Fruit fly (Drosophila melanogaster) whole organism, embryonic: Measurements from ENCODE around the gene Nepl18.

ENCODE experiments used
- Awh ChIP-seq: fragments of 200-800 bp; sonication (Bioruptor generic); IDR thresholded peaks from 2 replicates; pipeline ENCODE4, ENCODE4 v1.3.6; 2022; ENCODE audit warnings: missing biosample characterization, missing genetic modification characterization
- CG10543 ChIP-seq: fragments of 200-800 bp; sonication (Bioruptor generic); optimal IDR thresholded peaks from 3 replicates; lab custom pipeline; 2017; ENCODE audit warnings: missing biosample characterization, mild to moderate bottlenecking, missing genetic modification characterization, moderate library complexity
- CG12769 ChIP-seq: fragments of 200-800 bp; sonication (Bioruptor generic); optimal IDR thresholded peaks from 2 replicates; lab custom pipeline; 2019; ENCODE audit warnings: missing biosample characterization, mild to moderate bottlenecking, missing genetic modification characterization, moderate library complexity
- CG14965 ChIP-seq: fragments of 200-800 bp; sonication (Bioruptor generic); optimal IDR thresholded peaks from 2 replicates; lab custom pipeline; 2016; ENCODE audit warnings: missing biosample characterization, missing genetic modification characterization, borderline replicate concordance
- CG15011 ChIP-seq: fragments of 200-800 bp; sonication (Bioruptor generic); optimal IDR thresholded peaks from 3 replicates; lab custom pipeline; 2018; ENCODE audit warnings: missing biosample characterization, mild to moderate bottlenecking, missing genetic modification characterization
- CG1832 ChIP-seq: fragments of 200-800 bp; sonication (Bioruptor generic); optimal IDR thresholded peaks from 2 replicates; lab custom pipeline; 2017; ENCODE audit warnings: missing biosample characterization, mild to moderate bottlenecking, missing genetic modification characterization, inconsistent platforms
- CG2875 ChIP-seq: fragments of 200-800 bp; sonication (Bioruptor generic); optimal IDR thresholded peaks from 2 replicates; lab custom pipeline; 2017; ENCODE audit warnings: missing biosample characterization, mild to moderate bottlenecking, missing genetic modification characterization, missing genetic modification reagents
- CG3065 ChIP-seq: fragments of 200-800 bp; sonication (Bioruptor generic); optimal IDR thresholded peaks from 2 replicates; lab custom pipeline; 2016; ENCODE audit warnings: missing biosample characterization, missing genetic modification characterization
- CG31365 ChIP-seq: fragments of 200-800 bp; sonication (Bioruptor generic); optimal IDR thresholded peaks from 2 replicates; lab custom pipeline; 2018; ENCODE audit warnings: missing biosample characterization, mild to moderate bottlenecking, missing genetic modification characterization
- CG4730 ChIP-seq: fragments of 200-800 bp; sonication (Bioruptor generic); IDR thresholded peaks from 2 replicates; pipeline ENCODE4 v1.3.6; 2022; ENCODE audit warnings: missing biosample characterization, missing genetic modification characterization
- Camta ChIP-seq: fragments of 200-800 bp; sonication (Bioruptor generic); optimal IDR thresholded peaks from 2 replicates; lab custom pipeline; 2016; ENCODE audit warnings: missing biosample characterization, missing genetic modification characterization
- Doc3 ChIP-seq: fragments of 200-800 bp; sonication (Bioruptor generic); IDR thresholded peaks from 3 replicates; pipeline ENCODE4 v1.3.6; 2022; ENCODE audit warnings: missing biosample characterization, missing genetic modification characterization; ENCODE audit not compliant: partially characterized antibody
- Ets65A ChIP-seq: fragments of 200-800 bp; sonication (Bioruptor generic); peaks from one replicate; lab custom pipeline; 2016; ENCODE audit warnings: missing biosample characterization, missing genetic modification characterization
- Med ChIP-seq: fragments of 200-800 bp; sonication (Bioruptor generic); peaks from one replicate; lab custom pipeline; 2016; ENCODE audit warnings: missing biosample characterization, missing genetic modification characterization, mild to moderate bottlenecking, inconsistent platforms, moderate library complexity
- Mes4 ChIP-seq: fragments of 200-800 bp; sonication (Bioruptor generic); optimal IDR thresholded peaks from 2 replicates; lab custom pipeline; 2016; ENCODE audit warnings: missing biosample characterization, missing genetic modification characterization
- Nf-YB ChIP-seq: fragments of 200-800 bp; sonication (Bioruptor generic); optimal IDR thresholded peaks from 3 replicates; lab custom pipeline; 2019; ENCODE audit warnings: missing biosample characterization, mild to moderate bottlenecking, missing genetic modification characterization, moderate library complexity
- Nf-YC ChIP-seq: fragments of 200-800 bp; optimal IDR thresholded peaks from 3 replicates; lab custom pipeline; 2019; ENCODE audit warnings: missing biosample characterization, mild to moderate bottlenecking, missing genetic modification characterization, moderate library complexity
- Rfx ChIP-seq: fragments of 200-800 bp; sonication (Bioruptor generic); IDR thresholded peaks from 2 replicates; pipeline ENCODE4 v1.3.6; 2022; ENCODE audit warnings: missing biosample characterization, missing genetic modification characterization
- Six4 ChIP-seq: fragments of 200-800 bp; sonication (Bioruptor generic); optimal IDR thresholded peaks from 2 replicates; lab custom pipeline; 2016; ENCODE audit warnings: missing biosample characterization, missing genetic modification characterization
- Taf1 ChIP-seq: fragments of 200-800 bp; sonication (Bioruptor generic); IDR thresholded peaks from 2 replicates; pipeline ENCODE4 v1.3.6; 2022; ENCODE audit warnings: missing biosample characterization, missing genetic modification characterization
- Tbp ChIP-seq: fragments of >200 bp; optimal IDR thresholded peaks from 2 replicates; lab custom pipeline; 2018; ENCODE audit warnings: missing biosample characterization, missing genetic modification characterization
- bbx ChIP-seq: fragments of 200-800 bp; sonication (Bioruptor generic); IDR thresholded peaks from 2 replicates; pipeline ENCODE4 v1.3.6; 2022; ENCODE audit warnings: missing biosample characterization, missing genetic modification characterization; ENCODE audit not compliant: partially characterized antibody
- chn ChIP-seq: fragments of 200-800 bp; sonication (Bioruptor generic); optimal IDR thresholded peaks from 2 replicates; lab custom pipeline; 2016; ENCODE audit warnings: missing biosample characterization, missing genetic modification characterization
- cwo ChIP-seq: fragments of 200-800 bp; sonication (Bioruptor generic); optimal IDR thresholded peaks from 3 replicates; lab custom pipeline; 2017; ENCODE audit warnings: missing biosample characterization, missing genetic modification characterization, mild to moderate bottlenecking, moderate library complexity, missing genetic modification reagents
- dimm ChIP-seq: fragments of 200-800 bp; sonication (Bioruptor generic); IDR thresholded peaks from 2 replicates; pipeline ENCODE4 v1.3.6; 2022; ENCODE audit warnings: missing biosample characterization, missing genetic modification characterization
- ken ChIP-seq: fragments of 200-800 bp; sonication (Bioruptor generic); IDR thresholded peaks from 3 replicates; pipeline ENCODE4 v1.3.6; 2022; ENCODE audit warnings: missing biosample characterization, missing genetic modification characterization
- nom ChIP-seq: fragments of 200-800 bp; sonication (Bioruptor generic); optimal IDR thresholded peaks from 2 replicates; lab custom pipeline; 2017; ENCODE audit warnings: missing biosample characterization, missing genetic modification characterization, mild to moderate bottlenecking, moderate library complexity, missing genetic modification reagents
- sd ChIP-seq: fragments of 200-800 bp; sonication (Bioruptor generic); optimal IDR thresholded peaks from 3 replicates; lab custom pipeline; 2018; ENCODE audit warnings: missing biosample characterization, mild to moderate bottlenecking, missing genetic modification characterization, moderate library complexity
- slbo ChIP-seq: fragments of 200-800 bp; sonication (Bioruptor generic); IDR thresholded peaks from 2 replicates; pipeline ENCODE4 v1.3.6; 2022; ENCODE audit warnings: missing biosample characterization, missing genetic modification characterization
- so ChIP-seq: fragments of 200-800 bp; sonication (Bioruptor generic); IDR thresholded peaks from 3 replicates; pipeline ENCODE4 v1.3.6; 2022; ENCODE audit warnings: missing biosample characterization, missing genetic modification characterization
- sr ChIP-seq: fragments of 200-800 bp; sonication (Bioruptor generic); IDR thresholded peaks from 3 replicates; pipeline ENCODE4 v1.3.6; 2022; ENCODE audit warnings: missing biosample characterization, missing genetic modification characterization
- tio ChIP-seq: fragments of 200-800 bp; sonication (Bioruptor generic); optimal IDR thresholded peaks from 2 replicates; lab custom pipeline; 2017; ENCODE audit warnings: missing biosample characterization, missing genetic modification characterization, inconsistent platforms
- ttk ChIP-seq: fragments of 200-800 bp; sonication (Bioruptor generic); IDR thresholded peaks from 2 replicates; pipeline ENCODE4 v2.1.2; 2022; ENCODE audit warnings: missing biosample characterization, missing genetic modification characterization
- twi ChIP-seq: fragments of 200-800 bp; optimal IDR thresholded peaks from 2 replicates; lab custom pipeline; 2019; ENCODE audit warnings: missing biosample characterization, mild to moderate bottlenecking, missing genetic modification characterization, moderate library complexity
- yki ChIP-seq: fragments of >200 bp; optimal IDR thresholded peaks from 3 replicates; lab custom pipeline; 2018
- zen2 ChIP-seq: fragments of 200-800 bp; sonication (Bioruptor generic); IDR thresholded peaks from 3 replicates; pipeline ENCODE4 v1.3.6; 2022; ENCODE audit warnings: missing biosample characterization, missing genetic modification characterization; ENCODE audit not compliant: partially characterized antibody

The Nepl18 gene

DNA sequence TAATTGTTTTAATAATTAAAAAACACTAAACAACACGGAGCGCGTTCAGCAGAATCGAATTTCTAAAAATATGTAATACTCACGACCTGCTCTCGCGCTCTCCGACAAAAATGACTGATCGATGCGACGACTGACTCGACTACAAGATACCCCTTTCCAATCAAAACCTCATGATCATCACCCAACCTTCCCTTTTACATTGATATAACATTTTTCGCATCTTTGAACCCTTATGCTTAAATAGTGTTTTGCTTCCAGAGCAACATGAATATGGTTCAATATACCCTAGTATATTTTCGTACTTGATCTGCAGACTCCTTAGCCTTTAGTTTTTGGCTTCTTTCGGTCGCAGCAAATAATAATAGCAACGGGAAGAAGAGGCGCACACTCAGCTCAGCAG lies 36.3 kb downstream of the Nepl18 start (continued):
- TF ChIP-seq bbx (GFP tag; lab: Robert Waterston, UW) (no peak), yki (lab: Kevin White, UChicago) (no peak), cwo (GFP tag; lab: Kevin White, UChicago) (peak; percentile 46), Six4 (GFP tag; lab: Kevin White, UChicago) (peak; percentile 75), Awh (GFP tag; lab: Robert Waterston, UW) (peak; percentile 78; the same call in 1 of the 2 replicates), Nf-YB (no peak), CG3065 (GFP tag; lab: Kevin White, UChicago) (peak; percentile 41), CG15011 (GFP tag; lab: Kevin White, UChicago) (peak; percentile 38), CG4730 (peak; percentile 65), ttk (GFP tag; lab: Robert Waterston, UW) (peak; percentile 83), CG14965 (GFP tag; lab: Kevin White, UChicago) (no peak), Taf1 (GFP tag; lab: Robert Waterston, UW) (no peak)

DNA sequence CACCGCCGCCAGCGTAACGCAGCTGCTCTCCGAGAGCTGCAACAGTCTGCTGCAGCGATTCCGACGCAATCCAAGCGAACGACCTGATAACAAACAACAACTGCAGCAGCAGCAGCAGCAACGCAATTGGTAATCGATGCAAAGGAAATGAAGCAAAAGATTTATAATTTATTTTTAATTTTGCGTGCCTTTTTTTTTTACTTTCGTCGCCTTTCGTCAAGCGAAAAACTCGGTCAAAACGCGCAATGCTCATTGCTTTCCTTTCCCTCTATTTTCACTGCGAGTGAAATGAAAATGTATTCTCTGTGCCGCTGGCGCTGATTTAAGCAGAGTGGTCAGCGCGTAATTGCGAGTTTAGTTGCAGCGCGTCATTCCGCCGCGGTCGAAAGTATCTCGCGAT lies 37.6 kb downstream of the Nepl18 start:
- TF ChIP-seq tio (no peak), Mes4 (GFP tag; lab: Kevin White, UChicago) (no peak), chn (GFP tag; lab: Kevin White, UChicago) (no peak), CG2875 (GFP tag; lab: Kevin White, UChicago) (no peak), Tbp (GFP tag; lab: Kevin White, UChicago) (no peak), Camta (GFP tag; lab: Kevin White, UChicago) (no peak), zen2 (no peak), Nf-YC (tag; lab: Kevin White, UChicago) (no peak)

DNA sequence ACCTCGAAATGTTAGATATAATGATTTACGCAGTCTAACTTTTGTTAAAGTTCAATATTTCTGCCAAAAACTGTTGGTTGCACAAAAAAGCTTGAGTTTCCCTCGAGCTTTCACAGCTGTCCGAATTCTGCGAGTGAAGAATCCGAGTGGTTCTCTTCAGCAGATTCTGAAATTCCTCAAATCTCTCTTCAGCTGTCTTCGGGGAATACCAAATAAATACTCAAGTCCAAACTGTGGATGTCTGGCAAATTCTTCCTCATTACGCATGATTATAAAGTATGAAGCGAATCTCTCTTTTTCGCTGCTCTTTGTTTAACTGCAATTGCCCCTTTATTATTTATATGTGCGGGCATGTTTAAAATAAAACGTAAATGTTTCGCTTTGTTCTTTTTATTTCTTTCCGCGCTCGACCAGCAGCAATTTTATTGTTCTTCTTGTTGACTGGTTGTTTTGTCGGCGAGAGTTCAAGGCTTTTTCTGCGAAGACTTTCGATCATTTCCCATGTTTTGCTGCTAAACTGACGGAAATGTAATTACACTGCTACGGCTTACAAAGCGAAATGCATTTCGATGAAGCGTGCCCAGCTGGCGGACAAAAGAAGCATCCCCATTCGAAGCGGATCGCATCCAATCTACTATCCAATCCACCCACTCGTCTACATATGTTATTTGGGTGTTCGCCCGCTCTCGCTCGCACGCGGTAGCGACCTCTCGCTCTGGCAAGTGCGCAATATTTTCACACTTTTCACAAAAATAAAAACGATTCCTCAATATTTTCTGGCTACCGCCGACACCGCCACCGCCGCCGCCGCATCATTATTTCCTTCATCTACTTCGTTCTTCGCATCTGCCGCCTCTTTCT lies 38.7 kb downstream of the Nepl18 start:
- TF ChIP-seq CG31365 (tag; lab: Kevin White, UChicago) (no peak), twi (tag; lab: Kevin White, UChicago) (peak; percentile 10), sr (GFP tag; lab: Robert Waterston, UW) (peak; percentile 95), slbo (GFP tag; lab: Robert Waterston, UW) (peak; percentile 23; the same call in 1 of the 2 replicates), CG12769 (peak; percentile 79), ken (GFP tag; lab: Robert Waterston, UW) (no peak), Doc3 (GFP tag; lab: Robert Waterston, UW) (no peak), sd (tag; lab: Kevin White, UChicago) (peak; percentile 50), Ets65A (GFP tag; lab: Kevin White, UChicago) (peak; percentile 59), nom (GFP tag; lab: Kevin White, UChicago) (peak; percentile 67), Rfx (no peak), CG10543 (peak; percentile 31), CG1832 (GFP tag; lab: Kevin White, UChicago) (peak; percentile 23), Med (GFP tag; lab: Kevin White, UChicago) (peak; percentile 2), dimm (no peak), so (GFP tag; lab: Robert Waterston, UW) (0 out of 3 replicates have a peak, but pooled peaks have one; percentile 12), Nf-YC (tag; lab: Kevin White, UChicago) (no peak)
- TF ChIP-seq, all 482 proteins: peak for 11
